Fruit fly (Drosophila melanogaster): ENCODE results near the gene Chsy.

Gene Chsy

DNA sequence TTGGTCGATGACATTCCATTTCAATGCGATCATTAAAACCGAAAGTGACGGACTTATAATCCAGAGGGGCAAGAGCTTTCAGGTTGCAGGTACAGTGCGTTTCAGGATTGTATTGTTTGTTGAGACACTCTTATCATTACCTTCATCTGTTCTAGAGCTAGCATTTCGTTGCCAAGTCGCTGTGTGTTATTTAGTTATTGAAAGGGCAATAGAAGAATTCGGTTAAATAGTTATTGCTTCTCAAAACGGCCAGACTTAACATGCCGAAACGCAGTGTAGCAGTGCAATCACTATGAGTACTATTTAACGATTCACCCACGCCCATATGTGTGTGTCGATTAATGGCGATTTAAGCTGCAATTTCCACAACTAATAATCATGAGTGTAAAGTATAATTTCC lies 39.3 kb upstream of the Chsy start (continued):
- TF ChIP-seq zen2 (GFP tag; IDR thresholded peaks at IDR 0.05; ENCODE audit: partially characterized antibody) (no peak), CG16779 (GFP tag; IDR thresholded peaks at IDR 0.05) (no peak), CG17328 (GFP tag; IDR thresholded peaks at IDR 0.05) (no peak), CG13424 (tag; optimal IDR thresholded peaks at IDR 0.05) (peak; percentile 8), fd96Cb (tag; optimal IDR thresholded peaks at IDR 0.05) (peak; percentile 16), Dbx (GFP tag; IDR thresholded peaks at IDR 0.05) (no peak), CG30403 (GFP tag; optimal IDR thresholded peaks at IDR 0.05) (no peak), CG7963 (GFP tag; IDR thresholded peaks at IDR 0.05; ENCODE audit: partially characterized antibody) (no peak), gcm2 (GFP tag; optimal IDR thresholded peaks at IDR 0.05) (no peak), CG12391 (tag; optimal IDR thresholded peaks at IDR 0.05) (no peak), dmrt99B (tag; optimal IDR thresholded peaks at IDR 0.05) (peak; percentile 32), ci (GFP tag; IDR thresholded peaks at IDR 0.05) (0 out of 3 replicates have a peak, but pooled peaks have one; percentile 40), Hey (tag; optimal IDR thresholded peaks at IDR 0.05) (no peak), Ets65A (GFP tag) (peak; percentile 85), Abd-B (GFP tag; optimal IDR thresholded peaks at IDR 0.05) (no peak), Side (GFP tag; optimal IDR thresholded peaks at IDR 0.05) (no peak), bigmax (GFP tag; optimal IDR thresholded peaks at IDR 0.05) (no peak), CG4730 (GFP tag; IDR thresholded peaks at IDR 0.05) (no peak), ems (GFP tag; optimal IDR thresholded peaks at IDR 0.05) (no peak), CG31224 (GFP tag; IDR thresholded peaks at IDR 0.05) (no peak), Oli (tag; optimal IDR thresholded peaks at IDR 0.05) (peak; percentile 23), CG2875 (GFP tag; optimal IDR thresholded peaks at IDR 0.05) (no peak), MBD-R2 (GFP tag; IDR thresholded peaks at IDR 0.05) (no peak), NC2β (GFP tag; optimal IDR thresholded peaks at IDR 0.05) (no peak), prd (optimal IDR thresholded peaks at IDR 0.05) (no peak), prd (GFP tag; IDR thresholded peaks at IDR 0.05) (no peak), insv (GFP tag; optimal IDR thresholded peaks at IDR 0.05) (no peak), Chrac-16 (GFP tag; optimal IDR thresholded peaks at IDR 0.05) (no peak), CG9727 (GFP tag; optimal IDR thresholded peaks at IDR 0.05) (no peak), phol (tag; optimal IDR thresholded peaks at IDR 0.05) (peak; percentile 2), CG10274 (GFP tag; optimal IDR thresholded peaks at IDR 0.05) (no peak), CG18764 (GFP tag; optimal IDR thresholded peaks at IDR 0.05) (no peak), tx (GFP tag; optimal IDR thresholded peaks at IDR 0.05) (no peak), Ravus (GFP tag; IDR thresholded peaks at IDR 0.05) (no peak), org-1 (GFP tag; optimal IDR thresholded peaks at IDR 0.05) (no peak), sqz (GFP tag; optimal IDR thresholded peaks at IDR 0.05) (no peak), dysf (GFP tag; IDR thresholded peaks at IDR 0.05) (0 out of 3 replicates have a peak, but pooled peaks have one; percentile 29), Hr51 (GFP tag; optimal IDR thresholded peaks at IDR 0.05) (peak in 1 of 2 experiments; percentile 27), lab (GFP tag; optimal IDR thresholded peaks at IDR 0.05) (no peak), CG1647 (GFP tag; optimal IDR thresholded peaks at IDR 0.05) (no peak), unc-4 (GFP tag; IDR thresholded peaks at IDR 0.05; ENCODE audit: partially characterized antibody) (no peak), Sox100B (GFP tag; optimal IDR thresholded peaks at IDR 0.05) (no peak), CG33557 (GFP tag; optimal IDR thresholded peaks at IDR 0.05) (no peak), CG2678 (tag; optimal IDR thresholded peaks at IDR 0.05) (peak; percentile 21), gro (GFP tag; optimal IDR thresholded peaks at IDR 0.05) (no peak), CG12071 (GFP tag; optimal IDR thresholded peaks at IDR 0.05) (no peak), zfh1 (GFP tag; IDR thresholded peaks at IDR 0.05) (0 out of 3 replicates have a peak, but pooled peaks have one; percentile 7), otp (GFP tag; IDR thresholded peaks at IDR 0.05) (no peak), Drgx (GFP tag; IDR thresholded peaks at IDR 0.05) (no peak), luna (GFP tag; optimal IDR thresholded peaks at IDR 0.05) (no peak), CG17359 (tag; optimal IDR thresholded peaks at IDR 0.05) (peak; percentile 17), CG6689 (GFP tag; IDR thresholded peaks at IDR 0.05) (no peak)

Data from whole organism, embryonic.